Worm (Caenorhabditis elegans): ENCODE results near the gene F55B12.10.

F55B12.10 gene

ce11 chrV:13830813-13831212, 8.7 kb upstream of the F55B12.10 start, which contains the start of gene str-165:
str-165 (plus strand) TSS chrV:13831113.
- TF ChIP-seq nhr-28 (tag; optimal IDR thresholded peaks at IDR 0.05), result no peak
- TF ChIP-seq flh-1 (GFP tag; optimal IDR thresholded peaks at IDR 0.05), result no peak
- no peak for TF ChIP-seq mab-5 (tag; optimal IDR thresholded peaks at IDR 0.05)
- TF ChIP-seq cnd-1 (tag; optimal IDR thresholded peaks at IDR 0.05), result no peak
- TF ChIP-seq unc-39 (tag; optimal IDR thresholded peaks at IDR 0.05), result no peak
- no peak for TF ChIP-seq lin-13 (tag; optimal IDR thresholded peaks at IDR 0.05)
- TF ChIP-seq nhr-2 (tag; optimal IDR thresholded peaks at IDR 0.05), result no peak
- no peak for TF ChIP-seq ceh-43 (GFP tag; optimal IDR thresholded peaks at IDR 0.05)
- TF ChIP-seq hlh-1 (tag; optimal IDR thresholded peaks at IDR 0.05), result no peak
- no peak for TF ChIP-seq ham-2 (GFP tag; optimal IDR thresholded peaks at IDR 0.05)
- no peak for TF ChIP-seq mls-2 (tag; optimal IDR thresholded peaks at IDR 0.05)
- TF ChIP-seq snpc-4 (tag; optimal IDR thresholded peaks at IDR 0.05), result no peak
- no peak for TF ChIP-seq drap-1 (GFP tag; optimal IDR thresholded peaks at IDR 0.05)
- TF ChIP-seq nhr-237 (tag; optimal IDR thresholded peaks at IDR 0.05), result no peak

- no peak for TF ChIP-seq ceh-43 (GFP tag; optimal IDR thresholded peaks at IDR 0.05)
- no peak for TF ChIP-seq elt-1 (tag; optimal IDR thresholded peaks at IDR 0.05; ENCODE audit: borderline replicate concordance, insufficient read depth)
Observed at ce11 chrV:13833951-13834350, 5.6 kb upstream of the F55B12.10 start, which contains the start of gene srx-129. srx-129 (plus strand) TSS chrV:13834251.

- no peak for TF ChIP-seq nhr-12 (tag; optimal IDR thresholded peaks at IDR 0.05)
- TF ChIP-seq M03D4.4 (tag; optimal IDR thresholded peaks at IDR 0.05), result no peak
- TF ChIP-seq ceh-83 (GFP tag; optimal IDR thresholded peaks at IDR 0.05), result no peak
- no peak for TF ChIP-seq ces-1 (GFP tag; optimal IDR thresholded peaks at IDR 0.05)
- TF ChIP-seq elt-1 (tag; optimal IDR thresholded peaks at IDR 0.05; ENCODE audit: borderline replicate concordance, insufficient read depth), result no peak
- TF ChIP-seq lin-13 (tag; optimal IDR thresholded peaks at IDR 0.05), result no peak
- TF ChIP-seq ceh-43 (GFP tag; optimal IDR thresholded peaks at IDR 0.05), result no peak
- no peak for TF ChIP-seq lsy-2 (tag; optimal IDR thresholded peaks at IDR 0.05)
- TF ChIP-seq nhr-237 (tag; optimal IDR thresholded peaks at IDR 0.05), result no peak
- no peak for TF ChIP-seq tbx-8 (GFP tag; optimal IDR thresholded peaks at IDR 0.05)
Observed at ce11 chrV:13837173-13837572, 2.4 kb upstream of the F55B12.10 start, which contains the start of gene srx-128. srx-128 (plus strand) TSS chrV:13837473.

- TF ChIP-seq ceh-39 (tag; optimal IDR thresholded peaks at IDR 0.05) (no peak), mep-1 (tag; optimal IDR thresholded peaks at IDR 0.05) (no peak), tbx-8 (GFP tag; optimal IDR thresholded peaks at IDR 0.05) (no peak), unc-120 (tag; optimal IDR thresholded peaks at IDR 0.05; ENCODE audit: poor library complexity, severe bottlenecking) (no peak), lsy-2 (tag; optimal IDR thresholded peaks at IDR 0.05) (no peak), blmp-1 (tag; optimal IDR thresholded peaks at IDR 0.05) (no peak), sem-2 (GFP tag; optimal IDR thresholded peaks at IDR 0.05) (no peak), elt-3 (tag; optimal IDR thresholded peaks at IDR 0.05) (no peak)
Observed at ce11 chrV:13840909-13841308, 1.4 kb downstream of the F55B12.10 start, which contains the start of gene srx-17. srx-17 (plus strand) TSS chrV:13841209.

- no peak for TF ChIP-seq unc-62 (GFP tag; optimal IDR thresholded peaks at IDR 0.05)
- TF ChIP-seq snpc-4 (tag; optimal IDR thresholded peaks at IDR 0.05), result no peak
- TF ChIP-seq mep-1 (tag; optimal IDR thresholded peaks at IDR 0.05), result no peak
- no peak for TF ChIP-seq tbx-8 (GFP tag; optimal IDR thresholded peaks at IDR 0.05)
- no peak for TF ChIP-seq lsy-2 (tag; optimal IDR thresholded peaks at IDR 0.05)
Observed at ce11 chrV:13843147-13843546, 3.6 kb downstream of the F55B12.10 start, which contains the start of gene srx-130. srx-130 (plus strand) TSS chrV:13843447.

- no peak for TF ChIP-seq unc-39 (tag; optimal IDR thresholded peaks at IDR 0.05)
- no peak for TF ChIP-seq unc-120 (tag; optimal IDR thresholded peaks at IDR 0.05; ENCODE audit: poor library complexity, severe bottlenecking)
- no peak for TF ChIP-seq mls-2 (tag; optimal IDR thresholded peaks at IDR 0.05)
- TF ChIP-seq mab-5 (tag; optimal IDR thresholded peaks at IDR 0.05), result no peak
- no peak for TF ChIP-seq hlh-1 (tag; optimal IDR thresholded peaks at IDR 0.05)
- no peak for TF ChIP-seq bed-3 (GFP tag; optimal IDR thresholded peaks at IDR 0.05)
- no peak for TF ChIP-seq lin-13 (tag; optimal IDR thresholded peaks at IDR 0.05)
- no peak for TF ChIP-seq unc-62 (GFP tag; optimal IDR thresholded peaks at IDR 0.05)
- TF ChIP-seq blmp-1 (tag; optimal IDR thresholded peaks at IDR 0.05), result no peak
- TF ChIP-seq ceh-83 (GFP tag; optimal IDR thresholded peaks at IDR 0.05), result no peak
- TF ChIP-seq mep-1 (tag; optimal IDR thresholded peaks at IDR 0.05), result no peak
- no peak for TF ChIP-seq nhr-2 (tag; optimal IDR thresholded peaks at IDR 0.05)
- TF ChIP-seq tbx-8 (GFP tag; optimal IDR thresholded peaks at IDR 0.05), result no peak
- no peak for TF ChIP-seq lin-32 (GFP tag; optimal IDR thresholded peaks at IDR 0.05)
- no peak for TF ChIP-seq snpc-4 (tag; optimal IDR thresholded peaks at IDR 0.05)
Observed at ce11 chrV:13845136-13845535, 5.6 kb downstream of the F55B12.10 start, which contains the start of gene srx-131. srx-131 (plus strand) TSS chrV:13845436.

Data from whole organism, mixed stage, embryonic.